Fruit fly (Drosophila melanogaster) Kc167 (cell line): ENCODE results near the gene CG9008.

Experiments used
- Myc ChIP-seq: fragments of >200 bp; optimal IDR thresholded peaks from 2 replicates; lab custom pipeline; 2017; ENCODE audit warnings: missing external identifiers
- Sin3A ChIP-seq: fragments of >200 bp; optimal IDR thresholded peaks from 2 replicates; lab custom pipeline; 2018; ENCODE audit warnings: missing external identifiers
- h ChIP-seq: fragments of >200 bp; optimal IDR thresholded peaks from 3 replicates; lab custom pipeline; 2018; ENCODE audit warnings: missing external identifiers
- insv ChIP-seq: fragments of >200 bp; optimal IDR thresholded peaks from 3 replicates; lab custom pipeline; 2018; ENCODE audit warnings: missing external identifiers
- psq ChIP-seq: fragments of >200 bp; optimal IDR thresholded peaks from 2 replicates; lab custom pipeline; 2017; ENCODE audit warnings: missing external identifiers
- ttk ChIP-seq: sonication (Bioruptor generic); optimal IDR thresholded peaks from 2 replicates; lab custom pipeline; 2017; ENCODE audit warnings: missing external identifiers

dm6 chr2L:13773697-13774096, 6.3 kb downstream of the CG9008 start, which contains the start of gene CG43376:
- no peak for TF ChIP-seq psq (lab: Kevin White, UChicago)
- TF ChIP-seq Myc = no peak
- no peak for TF ChIP-seq ttk (lab: Kevin White, UChicago)
- TF ChIP-seq insv (lab: Kevin White, UChicago) = no peak
- no peak for TF ChIP-seq Sin3A
- no peak for TF ChIP-seq h (lab: Kevin White, UChicago)
